Worm (Caenorhabditis elegans): Measurements from ENCODE around the gene F11C7.7.

ce11 chrX:17426712-17427111 is 28.3 kb downstream of the F11C7.7 start:
- TF ChIP-seq C04F5.9 (tag; optimal IDR thresholded peaks at IDR 0.05) (no peak), skn-1 (tag; optimal IDR thresholded peaks at IDR 0.05) (no peak), jun-1 (tag; optimal IDR thresholded peaks at IDR 0.05) (no peak), unc-62 (GFP tag; optimal IDR thresholded peaks at IDR 0.05) (no peak), rnt-1 (tag; optimal IDR thresholded peaks at IDR 0.05) (no peak), efl-1 (optimal IDR thresholded peaks at IDR 0.05) (no peak), efl-1 (GFP tag; optimal IDR thresholded peaks at IDR 0.05 in 1 of 2) (no peak), ama-1 (optimal IDR thresholded peaks at IDR 0.05) (no peak), elt-2 (tag; optimal IDR thresholded peaks at IDR 0.05) (no peak), nhr-19 (GFP tag; conservative IDR thresholded peaks at IDR 0.05) (peak; percentile 9; the same call in 1 of the 2 replicates), unc-130 (tag; optimal IDR thresholded peaks at IDR 0.05) (no peak)

Data from whole organism, L1 larva.